Worm (Caenorhabditis elegans) whole organism, young adult: ENCODE results near the gene srgp-1.
A peak's percentile ranks its signal among the peaks of the same experiment; 100 is the strongest.

Experiments used
- B0019.2 ChIP-seq: fragments of 200-800 bp; sonication (Bioruptor generic); conservative IDR thresholded peaks from 2 replicates; pipeline ENCODE4 v1.3.6; 2022; ENCODE audit warnings: missing genetic modification reagents, missing genetic modification characterization, missing compliant biosample characterization
- B0261.1 ChIP-seq: sonication (generic microtip); optimal IDR thresholded peaks from 2 replicates; lab custom pipeline; 2016; ENCODE audit warnings: mild to moderate bottlenecking, missing genetic modification characterization, moderate library complexity, missing compliant biosample characterization
- B0336.3 ChIP-seq: fragments of 200-800 bp; sonication (Bioruptor generic); IDR thresholded peaks from 2 replicates; pipeline ENCODE4 v1.3.6; 2022; ENCODE audit warnings: missing genetic modification characterization, missing compliant biosample characterization
- F33H1.4 ChIP-seq: fragments of 200-800 bp; sonication (Bioruptor generic); IDR thresholded peaks from 2 replicates; pipeline ENCODE4 v1.3.6; 2022; ENCODE audit warnings: missing genetic modification reagents, missing genetic modification characterization, missing compliant biosample characterization
- F37B4.10 ChIP-seq: fragments of 200-800 bp; sonication (Bioruptor generic); IDR thresholded peaks from 2 replicates; pipeline ENCODE4 v1.3.6; 2022; ENCODE audit warnings: missing genetic modification characterization, missing compliant biosample characterization
- F52B5.7 ChIP-seq: sonication (generic microtip); optimal IDR thresholded peaks from 2 replicates; lab custom pipeline; 2016; ENCODE audit warnings: mild to moderate bottlenecking, missing genetic modification characterization, missing compliant biosample characterization
- F57A8.1 ChIP-seq: fragments of 200-800 bp; sonication (Bioruptor generic); optimal IDR thresholded peaks from 2 replicates; lab custom pipeline; 2018; ENCODE audit warnings: mild to moderate bottlenecking, missing genetic modification characterization, moderate library complexity, missing compliant biosample characterization
- F57C9.4 ChIP-seq: sonication (generic microtip); optimal IDR thresholded peaks from 2 replicates; lab custom pipeline; 2017; ENCODE audit warnings: mild to moderate bottlenecking, missing genetic modification characterization, missing compliant biosample characterization
- Y53F4B.3 ChIP-seq: fragments of 200-800 bp; sonication (Bioruptor generic); IDR thresholded peaks from 2 replicates; pipeline ENCODE4 v1.3.6; 2022; ENCODE audit warnings: missing genetic modification reagents, missing genetic modification characterization, missing compliant biosample characterization
- akir-1 ChIP-seq: fragments of 200-800 bp; sonication (Bioruptor generic); optimal IDR thresholded peaks from 2 replicates; lab custom pipeline; 2018; ENCODE audit warnings: mild to moderate bottlenecking, missing genetic modification characterization, moderate library complexity, missing compliant biosample characterization
- attf-3 ChIP-seq: fragments of 200-800 bp; sonication (Bioruptor generic); conservative IDR thresholded peaks from 2 replicates; pipeline ENCODE4 v1.3.6; 2022; ENCODE audit warnings: missing genetic modification reagents, missing genetic modification characterization, missing compliant biosample characterization
- attf-6 ChIP-seq: fragments of 200-800 bp; sonication (Bioruptor generic); IDR thresholded peaks from 2 replicates; pipeline ENCODE4 v1.3.6; 2022; ENCODE audit warnings: missing genetic modification reagents, missing genetic modification characterization, missing compliant biosample characterization
- bed-1 ChIP-seq: fragments of 200-800 bp; sonication (Bioruptor generic); IDR thresholded peaks from 2 replicates; pipeline ENCODE4 v1.3.6; 2022; ENCODE audit warnings: missing genetic modification reagents, missing genetic modification characterization, missing compliant biosample characterization
- bed-2 ChIP-seq: fragments of 200-800 bp; sonication (Bioruptor generic); IDR thresholded peaks from 2 replicates; pipeline ENCODE4 v1.3.6; 2022; ENCODE audit warnings: missing genetic modification reagents, missing genetic modification characterization, missing compliant biosample characterization
- cebp-1 ChIP-seq, 2 experiments: fragments of 200-800 bp in 1 of 2; sonication (Bioruptor generic) in 1 of 2; sonication (generic microtip) in 1 of 2; IDR thresholded peaks in 1 of 2; optimal IDR thresholded peaks in 1 of 2; 2 replicates each; pipeline versions ENCODE4 v1.3.6 to Lab custom; 2017 to 2022; ENCODE audit warnings: missing compliant biosample characterization in 2 of 2, missing genetic modification characterization in 2 of 2, mild to moderate bottlenecking in 1 of 2, missing genetic modification reagents in 1 of 2, moderate library complexity in 1 of 2
- cebp-2 ChIP-seq: fragments of 200-800 bp; sonication (Bioruptor generic); IDR thresholded peaks from 2 replicates; pipeline ENCODE4 v1.3.6; 2022; ENCODE audit warnings: missing genetic modification characterization, missing compliant biosample characterization
- ceh-91 ChIP-seq: fragments of 200-800 bp; sonication (Bioruptor generic); IDR thresholded peaks from 2 replicates; pipeline ENCODE4 v1.3.6; 2022; ENCODE audit warnings: missing genetic modification reagents, missing genetic modification characterization, missing compliant biosample characterization
- egl-44 ChIP-seq: fragments of 200-800 bp; sonication (Bioruptor generic); IDR thresholded peaks from 2 replicates; pipeline ENCODE4 v1.3.6; 2022; ENCODE audit warnings: missing genetic modification reagents, missing genetic modification characterization, missing compliant biosample characterization
- egrh-3 ChIP-seq: fragments of 200-800 bp; sonication (Bioruptor generic); IDR thresholded peaks from 2 replicates; pipeline ENCODE4 v1.3.6; 2022; ENCODE audit warnings: missing genetic modification reagents, missing genetic modification characterization, missing compliant biosample characterization
- ekl-4 ChIP-seq: fragments of 200-800 bp; sonication (Bioruptor generic); IDR thresholded peaks from 2 replicates; pipeline ENCODE4 v1.3.6; 2022; ENCODE audit warnings: missing genetic modification reagents, missing genetic modification characterization, missing compliant biosample characterization
- hmg-20 ChIP-seq: fragments of 200-800 bp; sonication (Bioruptor generic); IDR thresholded peaks from 2 replicates; pipeline ENCODE4 v1.3.6; 2022; ENCODE audit warnings: missing genetic modification reagents, missing genetic modification characterization, missing compliant biosample characterization
- lag-1 ChIP-seq: fragments of 200-800 bp; sonication (Bioruptor generic); IDR thresholded peaks from 2 replicates; pipeline ENCODE4 v1.3.6; 2022; ENCODE audit warnings: missing genetic modification reagents, missing genetic modification characterization, missing compliant biosample characterization
- lir-1 ChIP-seq: fragments of 200-800 bp; sonication (Bioruptor generic); conservative IDR thresholded peaks from 2 replicates; pipeline ENCODE4 v1.3.6; 2022; ENCODE audit warnings: missing genetic modification reagents, missing genetic modification characterization, missing compliant biosample characterization
- lsy-27 ChIP-seq: sonication (generic microtip); optimal IDR thresholded peaks from 2 replicates; lab custom pipeline; 2017; ENCODE audit warnings: missing genetic modification characterization, mild to moderate bottlenecking, missing compliant biosample characterization, antibody characterized with exemption, missing genotype, borderline replicate concordance; ENCODE audit not compliant: insufficient read depth
- madf-3 ChIP-seq: fragments of 200-800 bp; sonication (Bioruptor generic); IDR thresholded peaks from 2 replicates; pipeline ENCODE4 v1.3.6; 2022; ENCODE audit warnings: missing genetic modification reagents, missing genetic modification characterization, missing compliant biosample characterization
- madf-6 ChIP-seq: fragments of 200-800 bp; sonication (Bioruptor generic); IDR thresholded peaks from 2 replicates; pipeline ENCODE4 v1.3.6; 2022; ENCODE audit warnings: missing genetic modification reagents, missing genetic modification characterization, missing compliant biosample characterization
- mel-28 ChIP-seq: sonication (generic microtip); optimal IDR thresholded peaks from 2 replicates; lab custom pipeline; 2016; ENCODE audit warnings: borderline replicate concordance, mild to moderate bottlenecking, missing genetic modification characterization, missing compliant biosample characterization
- nfya-1 ChIP-seq: sonication (generic microtip); optimal IDR thresholded peaks from 2 replicates; lab custom pipeline; 2017; ENCODE audit warnings: antibody characterized with exemption, missing compliant biosample characterization, missing genetic modification characterization, borderline replicate concordance; ENCODE audit not compliant: insufficient read depth
- nfya-2 ChIP-seq: fragments of 200-800 bp; sonication (Bioruptor generic); IDR thresholded peaks from 2 replicates; pipeline ENCODE4 v1.3.6; 2022; ENCODE audit warnings: missing genetic modification reagents, missing genetic modification characterization, missing compliant biosample characterization
- nhr-120 ChIP-seq: fragments of 200-800 bp; sonication (Bioruptor generic); IDR thresholded peaks from 2 replicates; pipeline ENCODE4 v1.3.6; 2022; ENCODE audit warnings: missing genetic modification characterization, missing compliant biosample characterization
- nhr-80 ChIP-seq: sonication (generic microtip); optimal IDR thresholded peaks from 2 replicates; lab custom pipeline; 2016; ENCODE audit warnings: missing genetic modification characterization, missing compliant biosample characterization
- pbrm-1 ChIP-seq: fragments of 200-800 bp; sonication (Bioruptor generic); IDR thresholded peaks from 2 replicates; pipeline ENCODE4 v1.3.6; 2022; ENCODE audit warnings: missing genetic modification reagents, missing genetic modification characterization, missing compliant biosample characterization
- pha-4 ChIP-seq: fragments of 150-350 bp; sonication (generic microtip); optimal IDR thresholded peaks from 2 replicates; lab custom pipeline; 2014; ENCODE audit warnings: missing biosample characterization, missing genetic modification reagents, missing genetic modification characterization
- rcor-1 ChIP-seq: fragments of 200-800 bp; sonication (Bioruptor generic); IDR thresholded peaks from 2 replicates; pipeline ENCODE4 v1.3.6; 2022; ENCODE audit warnings: missing genetic modification reagents, missing genetic modification characterization, missing compliant biosample characterization
- rec-8 ChIP-seq, 2 experiments: sonication (generic microtip); optimal IDR thresholded peaks; 2 replicates each; lab custom pipeline; 2016; ENCODE audit warnings: mild to moderate bottlenecking in 2 of 2, missing genetic modification characterization in 2 of 2, missing genetic modification reagents in 2 of 2, missing genotype in 2 of 2, missing biosample characterization in 1 of 2, missing compliant biosample characterization in 1 of 2, moderate library complexity in 1 of 2
- rpc-1 ChIP-seq, 2 experiments: fragments of 150-350 bp in 1 of 2; sonication (generic microtip) in 1 of 2; optimal IDR thresholded peaks; 2 replicates each; lab custom pipeline; 2014 to 2018; ENCODE audit warnings: missing biosample characterization in 1 of 2, missing genetic modification characterization in 1 of 2, missing genetic modification reagents in 1 of 2, missing genotype in 1 of 2
- sdz-38 ChIP-seq: sonication (generic microtip); optimal IDR thresholded peaks from 2 replicates; lab custom pipeline; 2016; ENCODE audit warnings: missing genotype, missing genetic modification characterization, missing compliant biosample characterization
- sea-2 ChIP-seq: fragments of 200-800 bp; sonication (Bioruptor generic); IDR thresholded peaks from 2 replicates; pipeline ENCODE4 v1.3.6; 2022; ENCODE audit warnings: missing genetic modification characterization, missing compliant biosample characterization
- tlf-1 ChIP-seq: fragments of 200-800 bp; sonication (Bioruptor generic); optimal IDR thresholded peaks from 2 replicates; lab custom pipeline; 2018; ENCODE audit warnings: mild to moderate bottlenecking, missing genetic modification characterization, missing compliant biosample characterization
- unc-62 ChIP-seq: fragments of 150-350 bp; optimal IDR thresholded peaks from 2 replicates; lab custom pipeline; 2014; ENCODE audit warnings: missing biosample characterization, missing genetic modification reagents, missing genetic modification characterization
- zfh-2 ChIP-seq: fragments of 200-800 bp; sonication (Bioruptor generic); conservative IDR thresholded peaks from 2 replicates; pipeline ENCODE4 v1.3.6; 2022; ENCODE audit warnings: missing genetic modification reagents, missing genetic modification characterization, missing compliant biosample characterization
- zim-3 ChIP-seq: sonication (generic microtip); optimal IDR thresholded peaks from 2 replicates; lab custom pipeline; 2017; ENCODE audit warnings: mild to moderate bottlenecking, missing genetic modification characterization, moderate library complexity, missing compliant biosample characterization

The srgp-1 gene

ce11 chrIV:11582450-11583166 is 12.3 kb downstream of the srgp-1 start:
- TF ChIP-seq egl-44 (GFP tag; lab: Robert Waterston, UW) = no peak
- TF ChIP-seq tlf-1 (GFP tag; lab: Kevin White, UChicago) = no peak
- no peak for TF ChIP-seq ceh-91
- TF ChIP-seq ekl-4 (GFP tag; lab: Robert Waterston, UW) = no peak; the same call in 1 of the 2 replicates
- TF ChIP-seq egrh-3 (GFP tag; lab: Robert Waterston, UW) = peak; percentile 49; the same call in 1 of the 2 replicates
- peak; percentile 84 for TF ChIP-seq zfh-2
- TF ChIP-seq madf-6 (GFP tag; lab: Robert Waterston, UW) = no peak
- no peak for TF ChIP-seq F33H1.4 (GFP tag; lab: Robert Waterston, UW)
- TF ChIP-seq nhr-80 (tag; lab: Kevin White, UChicago) = peak; percentile 6
- TF ChIP-seq cebp-2 (GFP tag; lab: Robert Waterston, UW) = no peak
- no peak for TF ChIP-seq unc-62 (GFP tag; lab: Kevin White, UChicago)

- TF ChIP-seq sdz-38 (tag; lab: Kevin White, UChicago) (no peak), F57C9.4 (tag; lab: Kevin White, UChicago) (no peak), lsy-27 (no peak), rcor-1 (GFP tag; lab: Robert Waterston, UW) (peak; percentile 70), F37B4.10 (GFP tag; lab: Robert Waterston, UW) (0 out of 2 replicates have a peak, but pooled peaks have one; percentile 16), tlf-1 (GFP tag; lab: Kevin White, UChicago) (no peak), madf-3 (GFP tag; lab: Robert Waterston, UW) (0 out of 2 replicates have a peak, but pooled peaks have one; percentile 60), B0261.1 (no peak), B0019.2 (GFP tag; lab: Robert Waterston, UW) (0 out of 2 replicates have a peak, but pooled peaks have one; percentile 9), bed-2 (no peak), F52B5.7 (tag; lab: Kevin White, UChicago) (peak; percentile 61), lir-1 (GFP tag; lab: Robert Waterston, UW) (no peak), zfh-2 (peak; percentile 96), hmg-20 (GFP tag; lab: Robert Waterston, UW) (0 out of 2 replicates have a peak, but pooled peaks have one; percentile 36), mel-28 (tag; lab: Kevin White, UChicago) (no peak), nfya-2 (GFP tag; lab: Robert Waterston, UW) (0 out of 2 replicates have a peak, but pooled peaks have one; percentile 18), pbrm-1 (GFP tag; lab: Robert Waterston, UW) (no peak), bed-1 (GFP tag; lab: Robert Waterston, UW) (0 out of 2 replicates have a peak, but pooled peaks have one; percentile 57), Y53F4B.3 (no peak), nhr-80 (tag; lab: Kevin White, UChicago) (peak; percentile 7), attf-3 (GFP tag; lab: Robert Waterston, UW) (0 out of 2 replicates have a peak, but pooled peaks have one; percentile 37), madf-6 (GFP tag; lab: Robert Waterston, UW) (no peak), rec-8 (tag; optimal IDR thresholded peaks at IDR 0.05; lab: Kevin White, UChicago) (no peak), rpc-1 (optimal IDR thresholded peaks at IDR 0.05; lab: Kevin White, UChicago) (no peak), rpc-1 (tag; optimal IDR thresholded peaks at IDR 0.05; lab: Kevin White, UChicago) (no peak), ekl-4 (GFP tag; lab: Robert Waterston, UW) (0 out of 2 replicates have a peak, but pooled peaks have one; percentile 16), akir-1 (no peak), attf-6 (GFP tag; lab: Robert Waterston, UW) (0 out of 2 replicates have a peak, but pooled peaks have one; percentile 23), sea-2 (GFP tag; lab: Robert Waterston, UW) (0 out of 2 replicates have a peak, but pooled peaks have one; percentile 33), F57A8.1 (GFP tag; lab: Kevin White, UChicago) (no peak), egrh-3 (GFP tag; lab: Robert Waterston, UW) (peak; percentile 85), nfya-1 (tag; lab: Kevin White, UChicago) (no peak), zim-3 (tag; lab: Kevin White, UChicago) (no peak), lag-1 (no peak), egl-44 (GFP tag; lab: Robert Waterston, UW) (0 out of 2 replicates have a peak, but pooled peaks have one; percentile 47), cebp-1 (GFP tag; IDR thresholded peaks at IDR 0.05; lab: Robert Waterston, UW) (no peak), cebp-1 (tag; optimal IDR thresholded peaks at IDR 0.05; lab: Kevin White, UChicago) (peak; percentile 5), nhr-120 (GFP tag; lab: Robert Waterston, UW) (no peak), pha-4 (tag; lab: Kevin White, UChicago) (no peak), B0336.3 (GFP tag; lab: Robert Waterston, UW) (no peak), cebp-2 (GFP tag; lab: Robert Waterston, UW) (no peak)
Observed at ce11 chrIV:11583906-11584378, 13.6 kb downstream of the srgp-1 start, which contains the start of gene F12F6.1. Gene F12F6.1 (plus strand): TSS chrIV:11583956.
